Fruit fly (Drosophila melanogaster) whole organism, embryonic: ENCODE measurements around the gene CG31661.
A peak's percentile ranks its signal among the peaks of the same experiment; 100 is the strongest.

ENCODE experiments used
- Aef1 ChIP-seq: fragments of 200-800 bp; sonication (Bioruptor generic); IDR thresholded peaks from 3 replicates; pipeline ENCODE4 v1.3.6; 2022; ENCODE audit warnings: missing biosample characterization, missing genetic modification characterization
- Atf-2 ChIP-seq: fragments of 200-800 bp; sonication (Bioruptor generic); optimal IDR thresholded peaks from 2 replicates; lab custom pipeline; 2016; ENCODE audit warnings: missing biosample characterization, missing genetic modification characterization
- Bdp1 ChIP-seq: fragments of 200-800 bp; sonication (Bioruptor generic); optimal IDR thresholded peaks from 3 replicates; lab custom pipeline; 2016; ENCODE audit warnings: missing biosample characterization, missing genetic modification characterization
- CG10431 ChIP-seq: fragments of 200-800 bp; sonication (Bioruptor generic); optimal IDR thresholded peaks from 3 replicates; lab custom pipeline; 2018; ENCODE audit warnings: missing biosample characterization, mild to moderate bottlenecking, missing genetic modification characterization
- CG10462 ChIP-seq: fragments of 200-800 bp; sonication (Bioruptor generic); optimal IDR thresholded peaks from 2 replicates; lab custom pipeline; 2016; ENCODE audit warnings: missing biosample characterization, missing genetic modification characterization
- CG11504 ChIP-seq: fragments of 200-800 bp; sonication (Bioruptor generic); optimal IDR thresholded peaks from 3 replicates; lab custom pipeline; 2019; ENCODE audit warnings: missing biosample characterization, mild to moderate bottlenecking, missing genetic modification characterization, moderate library complexity
- CG11696 ChIP-seq: fragments of 200-800 bp; sonication (Bioruptor generic); IDR thresholded peaks from 2 replicates; pipeline ENCODE4 v1.3.6; 2022; ENCODE audit warnings: missing biosample characterization, missing genetic modification characterization
- CG14710 ChIP-seq: fragments of 200-800 bp; sonication (Bioruptor generic); optimal IDR thresholded peaks from 3 replicates; lab custom pipeline; 2019; ENCODE audit warnings: missing biosample characterization, mild to moderate bottlenecking, missing genetic modification characterization, moderate library complexity
- CG15601 ChIP-seq: fragments of 200-800 bp; sonication (Bioruptor generic); optimal IDR thresholded peaks from 3 replicates; lab custom pipeline; 2019; ENCODE audit warnings: missing biosample characterization, mild to moderate bottlenecking, missing genetic modification characterization, moderate library complexity
- CG15696 ChIP-seq: fragments of 200-800 bp; sonication (Bioruptor generic); optimal IDR thresholded peaks from 2 replicates; lab custom pipeline; 2019; ENCODE audit warnings: missing biosample characterization, mild to moderate bottlenecking, missing genetic modification characterization, moderate library complexity
- CG18262 ChIP-seq: fragments of 200-800 bp; optimal IDR thresholded peaks from 3 replicates; lab custom pipeline; 2019; ENCODE audit warnings: missing biosample characterization, mild to moderate bottlenecking, missing genetic modification characterization, moderate library complexity
- CG30403 ChIP-seq: fragments of 200-800 bp; sonication (Bioruptor generic); optimal IDR thresholded peaks from 3 replicates; lab custom pipeline; 2016; ENCODE audit warnings: missing biosample characterization, missing genetic modification characterization
- CG30431 ChIP-seq: fragments of 200-800 bp; sonication (Bioruptor generic); optimal IDR thresholded peaks from 2 replicates; lab custom pipeline; 2017; ENCODE audit warnings: missing biosample characterization, missing genetic modification characterization
- CG33557 ChIP-seq: fragments of 200-800 bp; sonication (Bioruptor generic); optimal IDR thresholded peaks from 2 replicates; lab custom pipeline; 2019; ENCODE audit warnings: missing biosample characterization, mild to moderate bottlenecking, missing genetic modification characterization, moderate library complexity
- CG34224 ChIP-seq: fragments of 200-800 bp; sonication (Bioruptor generic); IDR thresholded peaks from 3 replicates; pipeline ENCODE4 v1.3.6; 2022; ENCODE audit warnings: missing biosample characterization, missing genetic modification characterization; ENCODE audit not compliant: partially characterized antibody
- CG4730 ChIP-seq: fragments of 200-800 bp; sonication (Bioruptor generic); IDR thresholded peaks from 2 replicates; pipeline ENCODE4 v1.3.6; 2022; ENCODE audit warnings: missing biosample characterization, missing genetic modification characterization
- CG6254 ChIP-seq: fragments of 200-800 bp; sonication (Bioruptor generic); optimal IDR thresholded peaks from 3 replicates; lab custom pipeline; 2017; ENCODE audit warnings: mild to moderate bottlenecking, missing biosample characterization, missing genetic modification reagents, missing genetic modification characterization
- CG6654 ChIP-seq: fragments of 200-800 bp; sonication (Bioruptor generic); optimal IDR thresholded peaks from 2 replicates; lab custom pipeline; 2017; ENCODE audit warnings: missing biosample characterization, mild to moderate bottlenecking, missing genetic modification characterization
- CG6854 ChIP-seq: fragments of 200-800 bp; sonication (Bioruptor generic); optimal IDR thresholded peaks from 3 replicates; lab custom pipeline; 2017; ENCODE audit warnings: missing biosample characterization, mild to moderate bottlenecking, missing genetic modification characterization
- CrebB ChIP-seq: fragments of 200-800 bp; sonication (Bioruptor generic); optimal IDR thresholded peaks from 3 replicates; lab custom pipeline; 2018; ENCODE audit warnings: missing biosample characterization, mild to moderate bottlenecking, missing genetic modification characterization
- Doc2 ChIP-seq: fragments of 200-800 bp; sonication (Bioruptor generic); IDR thresholded peaks from 2 replicates; pipeline ENCODE4 v1.3.6; 2022; ENCODE audit warnings: missing biosample characterization, missing genetic modification characterization
- HLHmδ ChIP-seq: fragments of 200-800 bp; sonication (Bioruptor generic); optimal IDR thresholded peaks from 2 replicates; lab custom pipeline; 2018; ENCODE audit warnings: missing biosample characterization, mild to moderate bottlenecking, missing genetic modification characterization, moderate library complexity
- Lim3 ChIP-seq: fragments of 200-800 bp; sonication (Bioruptor generic); IDR thresholded peaks from 2 replicates; pipeline ENCODE4 v1.3.6; 2022; ENCODE audit warnings: missing biosample characterization, missing genetic modification characterization
- Mes4 ChIP-seq: fragments of 200-800 bp; sonication (Bioruptor generic); optimal IDR thresholded peaks from 2 replicates; lab custom pipeline; 2016; ENCODE audit warnings: missing biosample characterization, missing genetic modification characterization
- Nf-YC ChIP-seq: fragments of 200-800 bp; optimal IDR thresholded peaks from 3 replicates; lab custom pipeline; 2019; ENCODE audit warnings: missing biosample characterization, mild to moderate bottlenecking, missing genetic modification characterization, moderate library complexity
- Oaz ChIP-seq: fragments of 200-800 bp; sonication (Bioruptor generic); IDR thresholded peaks from 2 replicates; pipeline ENCODE4 v1.3.6; 2022; ENCODE audit warnings: missing biosample characterization, missing genetic modification characterization
- PHDP ChIP-seq: fragments of 200-800 bp; sonication (Bioruptor generic); optimal IDR thresholded peaks from 3 replicates; lab custom pipeline; 2018; ENCODE audit warnings: missing biosample characterization, mild to moderate bottlenecking, missing genetic modification characterization, moderate library complexity
- Ravus ChIP-seq: fragments of 200-800 bp; sonication (Bioruptor generic); IDR thresholded peaks from 2 replicates; pipeline ENCODE4 v1.3.6; 2022; ENCODE audit warnings: missing biosample characterization, missing genetic modification characterization
- Rfx ChIP-seq: fragments of 200-800 bp; sonication (Bioruptor generic); IDR thresholded peaks from 2 replicates; pipeline ENCODE4 v1.3.6; 2022; ENCODE audit warnings: missing biosample characterization, missing genetic modification characterization
- Trl ChIP-seq, 3 experiments: fragments of >200 bp in 2 of 3; fragments of 200-800 bp in 1 of 3; sonication (Bioruptor generic) in 1 of 3; optimal IDR thresholded peaks; 2 replicates in 1 of 3; 3 replicates in 2 of 3; lab custom pipeline; 2016 to 2017; ENCODE audit warnings: missing biosample characterization in 1 of 3, missing genetic modification characterization in 1 of 3
- Usf ChIP-seq: fragments of 200-800 bp; sonication (Bioruptor generic); optimal IDR thresholded peaks from 2 replicates; lab custom pipeline; 2017; ENCODE audit warnings: missing genotype, missing biosample characterization, missing genetic modification characterization
- aop ChIP-seq: fragments of 200-800 bp; sonication (Bioruptor generic); IDR thresholded peaks from 2 replicates; pipeline ENCODE4 v1.3.6; 2022; ENCODE audit warnings: missing biosample characterization, missing genetic modification characterization
- bab2 ChIP-seq: fragments of 200-800 bp; sonication (Bioruptor generic); optimal IDR thresholded peaks from 2 replicates; lab custom pipeline; 2016; ENCODE audit warnings: missing biosample characterization, missing genetic modification characterization
- cas ChIP-seq: fragments of 200-800 bp; sonication (Bioruptor generic); IDR thresholded peaks from 2 replicates; pipeline ENCODE4 v1.3.6; 2022; ENCODE audit warnings: missing biosample characterization, missing genetic modification characterization
- caup ChIP-seq: fragments of 200-800 bp; sonication (Bioruptor generic); optimal IDR thresholded peaks from 3 replicates; lab custom pipeline; 2017; ENCODE audit warnings: missing biosample characterization, mild to moderate bottlenecking, missing genetic modification characterization, moderate library complexity; ENCODE audit not compliant: severe bottlenecking
- danr ChIP-seq: fragments of 200-800 bp; sonication (Bioruptor generic); IDR thresholded peaks from 2 replicates; pipeline ENCODE4 v1.3.6; 2022; ENCODE audit warnings: missing biosample characterization, missing genetic modification characterization
- dmrt11E ChIP-seq: fragments of 200-800 bp; sonication (Bioruptor generic); optimal IDR thresholded peaks from 3 replicates; lab custom pipeline; 2018; ENCODE audit warnings: missing biosample characterization, mild to moderate bottlenecking, missing genetic modification characterization, moderate library complexity
- emc ChIP-seq: fragments of 200-800 bp; sonication (Bioruptor generic); optimal IDR thresholded peaks from 2 replicates; lab custom pipeline; 2016; ENCODE audit warnings: missing biosample characterization, missing genetic modification characterization
- esg ChIP-seq: fragments of 200-800 bp; sonication (Bioruptor generic); conservative IDR thresholded peaks from 2 replicates; pipeline ENCODE4 v1.3.6; 2022; ENCODE audit warnings: missing biosample characterization, missing genetic modification characterization
- ftz-f1 ChIP-seq: fragments of 200-800 bp; sonication (Bioruptor generic); optimal IDR thresholded peaks from 2 replicates; lab custom pipeline; 2016; ENCODE audit warnings: missing biosample characterization, missing genetic modification characterization
- gcm ChIP-seq: fragments of 200-800 bp; sonication (Bioruptor generic); optimal IDR thresholded peaks from 2 replicates; lab custom pipeline; 2019; ENCODE audit warnings: missing biosample characterization, mild to moderate bottlenecking, missing genetic modification characterization, moderate library complexity
- gfzf ChIP-seq: fragments of 200-800 bp; sonication (Bioruptor generic); optimal IDR thresholded peaks from 2 replicates; lab custom pipeline; 2016; ENCODE audit warnings: missing biosample characterization, mild to moderate bottlenecking, missing genetic modification characterization, moderate library complexity
- grau ChIP-seq: fragments of 200-800 bp; optimal IDR thresholded peaks from 3 replicates; lab custom pipeline; 2019; ENCODE audit warnings: missing biosample characterization, mild to moderate bottlenecking, missing genetic modification characterization, moderate library complexity
- inv ChIP-seq: fragments of 200-800 bp; sonication (Bioruptor generic); IDR thresholded peaks from 2 replicates; pipeline ENCODE4 v1.3.6; 2022; ENCODE audit warnings: missing biosample characterization, missing genetic modification characterization; ENCODE audit not compliant: partially characterized antibody
- kay ChIP-seq: fragments of 200-800 bp; sonication (Bioruptor generic); optimal IDR thresholded peaks from 2 replicates; lab custom pipeline; 2016; ENCODE audit warnings: missing biosample characterization, missing genetic modification characterization
- lola ChIP-seq, 3 experiments: fragments of >200 bp in 2 of 3; fragments of 200-800 bp in 1 of 3; sonication (Bioruptor generic) in 1 of 3; optimal IDR thresholded peaks; 2 replicates each; lab custom pipeline; 2017 to 2019; ENCODE audit warnings: missing biosample characterization in 3 of 3, missing genetic modification characterization in 3 of 3, mild to moderate bottlenecking in 1 of 3, moderate library complexity in 1 of 3
- sens ChIP-seq: fragments of 200-800 bp; sonication (Bioruptor generic); peaks from one replicate; lab custom pipeline; 2016; ENCODE audit warnings: missing biosample characterization, missing genetic modification characterization
- sna ChIP-seq: fragments of 200-800 bp; sonication (Bioruptor generic); IDR thresholded peaks from 2 replicates; pipeline ENCODE4 v1.3.6; 2022; ENCODE audit warnings: missing biosample characterization, missing genetic modification characterization; ENCODE audit not compliant: partially characterized antibody
- sob ChIP-seq: fragments of 200-800 bp; sonication (Bioruptor generic); IDR thresholded peaks from 2 replicates; pipeline ENCODE4 v1.3.6; 2022; ENCODE audit warnings: missing biosample characterization, missing genetic modification characterization
- sr ChIP-seq: fragments of 200-800 bp; sonication (Bioruptor generic); IDR thresholded peaks from 3 replicates; pipeline ENCODE4 v1.3.6; 2022; ENCODE audit warnings: missing biosample characterization, missing genetic modification characterization
- usp ChIP-seq: fragments of >200 bp; optimal IDR thresholded peaks from 2 replicates; lab custom pipeline; 2017; ENCODE audit warnings: missing biosample characterization, missing genetic modification characterization

Gene CG31661

dm6 chr2L:1456305-1456704 is 40.7 kb upstream of the CG31661 start (continued):
- TF ChIP-seq Doc2 (GFP tag; lab: Robert Waterston, UW), result no peak
- no peak for TF ChIP-seq CG34224 (GFP tag; lab: Robert Waterston, UW)
- TF ChIP-seq Trl (optimal IDR thresholded peaks at IDR 0.05; lab: Kevin White, UChicago), result no peak
- no peak for TF ChIP-seq Trl (GFP tag; optimal IDR thresholded peaks at IDR 0.05; lab: Kevin White, UChicago)
- no peak for TF ChIP-seq Atf-2 (GFP tag; lab: Kevin White, UChicago)
- no peak for TF ChIP-seq ftz-f1
- TF ChIP-seq CG10462, result peak; percentile 10
- TF ChIP-seq emc (GFP tag; lab: Kevin White, UChicago), result no peak
- peak; percentile 91 for TF ChIP-seq dmrt11E
- peak; percentile 20; the same call in 1 of the 2 replicates for TF ChIP-seq esg (GFP tag; lab: Robert Waterston, UW)
- no peak for TF ChIP-seq sr
- TF ChIP-seq bab2 (GFP tag; lab: Kevin White, UChicago), result no peak
- no peak for TF ChIP-seq Lim3 (GFP tag; lab: Robert Waterston, UW)
- TF ChIP-seq lola (GFP tag; optimal IDR thresholded peaks at IDR 0.05; lab: Kevin White, UChicago), result peak in 1 of 3 experiments; percentile 81
- TF ChIP-seq CG33557 (GFP tag; lab: Kevin White, UChicago), result peak; percentile 70
- no peak for TF ChIP-seq Rfx (GFP tag; lab: Robert Waterston, UW)
- TF ChIP-seq CG11504 (tag; lab: Kevin White, UChicago), result peak; percentile 65
- TF ChIP-seq CG15601 (tag; lab: Kevin White, UChicago), result peak; percentile 48
- TF ChIP-seq gcm, result peak; percentile 35
- TF ChIP-seq CG11696, result no peak
- TF ChIP-seq CrebB, result no peak
- TF ChIP-seq CG6854 (GFP tag; lab: Kevin White, UChicago), result no peak
- TF ChIP-seq CG6254 (GFP tag; lab: Kevin White, UChicago), result peak; percentile 74
- peak; percentile 71 for TF ChIP-seq CG14710
- TF ChIP-seq CG15696 (tag; lab: Kevin White, UChicago), result peak; percentile 80
- peak; percentile 55 for TF ChIP-seq grau
- TF ChIP-seq CG10431 (GFP tag; lab: Kevin White, UChicago), result no peak
- TF ChIP-seq Oaz (GFP tag; lab: Robert Waterston, UW), result no peak
- TF ChIP-seq caup (GFP tag; lab: Kevin White, UChicago), result no peak
- no peak for TF ChIP-seq Usf (GFP tag; lab: Kevin White, UChicago)
- TF ChIP-seq Aef1 (GFP tag; lab: Robert Waterston, UW), result no peak; the same call in 2 of the 3 replicates
- TF ChIP-seq kay, result no peak
- no peak for TF ChIP-seq usp (GFP tag; lab: Kevin White, UChicago)
- TF ChIP-seq danr (GFP tag; lab: Robert Waterston, UW), result no peak
- TF ChIP-seq CG6654 (GFP tag; lab: Kevin White, UChicago), result peak; percentile 21
- TF ChIP-seq CG4730 (GFP tag; lab: Robert Waterston, UW), result no peak
- no peak for TF ChIP-seq Mes4
- TF ChIP-seq HLHmδ (GFP tag; lab: Kevin White, UChicago), result no peak
- TF ChIP-seq sob (GFP tag; lab: Robert Waterston, UW), result peak; percentile 46; the same call in 1 of the 2 replicates
- no peak for TF ChIP-seq gfzf
- TF ChIP-seq aop (GFP tag; lab: Robert Waterston, UW), result no peak
- no peak for TF ChIP-seq Nf-YC (tag; lab: Kevin White, UChicago)
- peak; percentile 33 for TF ChIP-seq PHDP (tag; lab: Kevin White, UChicago)
- no peak for TF ChIP-seq cas (GFP tag; lab: Robert Waterston, UW)
- peak; percentile 29 for TF ChIP-seq CG30403 (GFP tag; lab: Kevin White, UChicago)
- no peak for TF ChIP-seq Ravus (GFP tag; lab: Robert Waterston, UW)
- TF ChIP-seq sens, result peak; percentile 87
- TF ChIP-seq Bdp1 (GFP tag; lab: Kevin White, UChicago), result no peak
- TF ChIP-seq inv (GFP tag; lab: Robert Waterston, UW), result no peak
- TF ChIP-seq CG30431 (GFP tag; lab: Kevin White, UChicago), result peak; percentile 20
- no peak for TF ChIP-seq sna (GFP tag; lab: Robert Waterston, UW)
- peak; percentile 88 for TF ChIP-seq CG18262
